Worm (Caenorhabditis elegans) whole organism, late embryonic: ENCODE results near the gene C33G3.6.

Experiments used
- C38D4.7 ChIP-seq: fragments of 200-800 bp; sonication (Bioruptor generic); optimal IDR thresholded peaks from 2 replicates; lab custom pipeline; 2018; ENCODE audit warnings: mild to moderate bottlenecking, missing genetic modification characterization, moderate library complexity, missing compliant biosample characterization
- K09A11.1 ChIP-seq: sonication (generic microtip); optimal IDR thresholded peaks from 2 replicates; lab custom pipeline; 2017; ENCODE audit warnings: antibody characterized with exemption, mild to moderate bottlenecking, missing genetic modification characterization, missing compliant biosample characterization; ENCODE audit not compliant: insufficient read depth
- ama-1 ChIP-seq: fragments of 150-350 bp; optimal IDR thresholded peaks from 2 replicates; lab custom pipeline; 2014
- ceh-22 ChIP-seq: sonication (generic microtip); optimal IDR thresholded peaks from 2 replicates; lab custom pipeline; 2017; ENCODE audit warnings: missing biosample characterization, missing genetic modification characterization
- ceh-24 ChIP-seq: sonication (generic microtip); optimal IDR thresholded peaks from 2 replicates; lab custom pipeline; 2016; ENCODE audit warnings: mild to moderate bottlenecking, missing genetic modification characterization, missing compliant biosample characterization
- ceh-9 ChIP-seq: sonication (generic microtip); optimal IDR thresholded peaks from 2 replicates; lab custom pipeline; 2016; ENCODE audit warnings: mild to moderate bottlenecking, missing genetic modification characterization, inconsistent platforms, missing compliant biosample characterization
- che-1 ChIP-seq: sonication (generic microtip); optimal IDR thresholded peaks from 2 replicates; lab custom pipeline; 2016; ENCODE audit warnings: mild to moderate bottlenecking, missing genetic modification characterization, missing compliant biosample characterization
- dve-1 ChIP-seq: sonication (generic microtip); optimal IDR thresholded peaks from 2 replicates; lab custom pipeline; 2017; ENCODE audit warnings: antibody characterized with exemption, mild to moderate bottlenecking, missing genetic modification characterization, missing compliant biosample characterization
- eyg-1 ChIP-seq: sonication (generic microtip); optimal IDR thresholded peaks from 2 replicates; lab custom pipeline; 2016; ENCODE audit warnings: missing genotype, missing genetic modification characterization, missing compliant biosample characterization
- pha-2 ChIP-seq: sonication (generic microtip); optimal IDR thresholded peaks from 2 replicates; lab custom pipeline; 2017; ENCODE audit warnings: mild to moderate bottlenecking, missing genetic modification characterization, missing compliant biosample characterization
- pqm-1 ChIP-seq: sonication (generic microtip); optimal IDR thresholded peaks from 2 replicates; lab custom pipeline; 2016; ENCODE audit warnings: missing genetic modification characterization, missing compliant biosample characterization
- syd-9 ChIP-seq: sonication (generic microtip); optimal IDR thresholded peaks from 2 replicates; lab custom pipeline; 2016; ENCODE audit warnings: mild to moderate bottlenecking, missing genetic modification characterization, moderate library complexity, missing compliant biosample characterization

DNA sequence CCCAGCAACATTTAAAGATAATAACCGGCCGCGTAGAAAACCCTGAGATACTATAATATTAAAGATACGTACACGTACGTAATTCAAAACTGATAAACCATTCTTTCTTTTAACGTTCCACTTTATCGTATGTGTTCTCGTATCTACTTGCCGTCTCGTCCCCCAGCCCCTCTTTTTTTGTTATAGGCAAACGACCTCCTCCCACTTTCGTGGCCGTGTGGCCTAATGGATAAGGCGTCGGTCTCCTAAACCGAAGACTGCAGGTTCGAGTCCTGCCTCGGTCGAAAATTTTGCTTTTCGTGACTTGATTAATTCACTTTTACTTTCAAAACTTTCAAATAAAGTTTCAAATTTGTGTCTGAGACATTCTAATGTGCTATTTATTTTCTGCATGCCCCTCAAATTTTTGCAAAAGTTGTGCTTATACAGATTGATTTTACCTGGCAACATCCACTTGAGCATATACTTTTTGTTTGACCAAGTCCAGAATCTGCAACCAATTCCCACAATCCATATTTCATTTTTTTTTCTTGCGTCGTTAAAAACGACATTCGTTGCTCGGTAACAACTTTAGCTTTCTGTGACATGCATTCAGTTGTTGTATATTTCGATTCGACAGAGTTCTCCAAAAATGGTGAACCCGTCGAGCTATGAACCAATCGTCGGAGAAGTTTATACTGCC is 31.5 kb upstream of the C33G3.6 start, which contains the start of gene F28H6.7:
- TF ChIP-seq che-1 (tag; lab: Kevin White, UChicago) (peak; percentile 93), pqm-1 (tag; lab: Kevin White, UChicago) (peak; percentile 71), ama-1 (no peak), K09A11.1 (tag; lab: Kevin White, UChicago) (peak; percentile 79), C38D4.7 (peak; percentile 90), ceh-9 (peak; percentile 84), ceh-22 (tag; lab: Kevin White, UChicago) (no peak), eyg-1 (tag; lab: Kevin White, UChicago) (peak; percentile 85), dve-1 (peak; percentile 78), pha-2 (tag; lab: Kevin White, UChicago) (peak; percentile 85), syd-9 (tag; lab: Kevin White, UChicago) (peak; percentile 81), ceh-24 (peak; percentile 45)
